Fruit fly (Drosophila melanogaster) whole organism, wandering third instar larva: ENCODE measurements around the gene CG10562.

Experiments used
- CG9705 ChIP-seq: fragments of 200-800 bp; sonication (Bioruptor generic); optimal IDR thresholded peaks from 2 replicates; lab custom pipeline; 2018; ENCODE audit warnings: missing biosample characterization, mild to moderate bottlenecking, missing genetic modification characterization
- CrebA ChIP-seq: fragments of 200-800 bp; sonication (Bioruptor generic); optimal IDR thresholded peaks from 2 replicates; lab custom pipeline; 2016; ENCODE audit warnings: missing biosample characterization, mild to moderate bottlenecking, missing genetic modification characterization, borderline replicate concordance
- Dif ChIP-seq: fragments of 200-275, 200-300 bp; sonication (Bioruptor generic); optimal IDR thresholded peaks from 2 replicates; lab custom pipeline; 2018; ENCODE audit warnings: missing biosample characterization, missing genetic modification characterization; ENCODE audit not compliant: partially characterized antibody
- HLH106 ChIP-seq: fragments of 200-800 bp; optimal IDR thresholded peaks from 3 replicates; lab custom pipeline; 2019; ENCODE audit warnings: missing biosample characterization, mild to moderate bottlenecking, missing genetic modification characterization, moderate library complexity
- Hnf4 ChIP-seq: fragments of 200-800 bp; sonication (Bioruptor generic); optimal IDR thresholded peaks from 2 replicates; lab custom pipeline; 2016; ENCODE audit warnings: missing biosample characterization, mild to moderate bottlenecking, missing genetic modification characterization
- Hr83 ChIP-seq: fragments of 200-300 bp; sonication (Bioruptor generic); optimal IDR thresholded peaks from 2 replicates; lab custom pipeline; 2016; ENCODE audit warnings: missing biosample characterization, mild to moderate bottlenecking, missing genetic modification characterization, moderate library complexity; ENCODE audit not compliant: poor library complexity, severe bottlenecking
- Jra ChIP-seq: sonication (Bioruptor generic); optimal IDR thresholded peaks from 2 replicates; lab custom pipeline; 2016; ENCODE audit warnings: missing biosample characterization, missing genetic modification characterization
- OdsH ChIP-seq: fragments of 200-800 bp; sonication (Bioruptor generic); optimal IDR thresholded peaks from 2 replicates; lab custom pipeline; 2016; ENCODE audit warnings: missing biosample characterization, mild to moderate bottlenecking, missing genetic modification characterization
- Rel ChIP-seq, 2 experiments: fragments of 200-800 bp; sonication (Bioruptor generic) in 1 of 2; optimal IDR thresholded peaks; 2 replicates in 1 of 2; 3 replicates in 1 of 2; lab custom pipeline; 2016 to 2019; ENCODE audit warnings: mild to moderate bottlenecking in 2 of 2, missing biosample characterization in 2 of 2, missing genetic modification characterization in 2 of 2, moderate library complexity in 1 of 2
- Vsx2 ChIP-seq: fragments of 200-300, 225-300 bp; sonication (Bioruptor generic); optimal IDR thresholded peaks from 2 replicates; lab custom pipeline; 2018; ENCODE audit warnings: missing biosample characterization, missing genetic modification characterization; ENCODE audit not compliant: partially characterized antibody
- br ChIP-seq: fragments of 200-800 bp; sonication (Bioruptor generic); optimal IDR thresholded peaks from 2 replicates; lab custom pipeline; 2016; ENCODE audit warnings: missing biosample characterization, missing genetic modification characterization
- dl ChIP-seq, 2 experiments: fragments of 175-275, 200-275 bp in 1 of 2; fragments of 200-275 bp in 1 of 2; sonication (Bioruptor generic); optimal IDR thresholded peaks; lab custom pipeline; 2018; ENCODE audit warnings: mild to moderate bottlenecking in 2 of 2, missing biosample characterization in 2 of 2, missing genetic modification characterization in 2 of 2, moderate library complexity in 2 of 2; ENCODE audit not compliant: partially characterized antibody in 2 of 2, insufficient read depth in 1 of 2
- dsf ChIP-seq: sonication (Bioruptor generic); optimal IDR thresholded peaks from 2 replicates; lab custom pipeline; 2016; ENCODE audit warnings: missing biosample characterization, missing genetic modification characterization, borderline replicate concordance
- ey ChIP-seq: fragments of 200-800 bp; sonication (Bioruptor generic); optimal IDR thresholded peaks from 2 replicates; lab custom pipeline; 2016; ENCODE audit warnings: missing biosample characterization, missing genetic modification characterization
- foxo ChIP-seq, 2 experiments: fragments of 200-800 bp; sonication (Bioruptor generic); optimal IDR thresholded peaks; 2 replicates in 1 of 2; 3 replicates in 1 of 2; lab custom pipeline; 2016 to 2017; ENCODE audit warnings: missing biosample characterization in 2 of 2, missing genetic modification characterization in 2 of 2
- jim ChIP-seq: fragments of 175-275, 200-325 bp; sonication (Bioruptor generic); optimal IDR thresholded peaks from 2 replicates; lab custom pipeline; 2016; ENCODE audit warnings: missing biosample characterization, mild to moderate bottlenecking, missing genetic modification characterization
- lola ChIP-seq: fragments of >200 bp; optimal IDR thresholded peaks from 2 replicates; lab custom pipeline; 2017; ENCODE audit warnings: missing biosample characterization, missing genetic modification characterization
- psq ChIP-seq: fragments of 200-800 bp; sonication (Bioruptor generic); optimal IDR thresholded peaks from 3 replicates; lab custom pipeline; 2017; ENCODE audit warnings: missing biosample characterization, mild to moderate bottlenecking, missing genetic modification characterization, moderate library complexity
- sage ChIP-seq: fragments of 200-800 bp; sonication (Bioruptor generic); optimal IDR thresholded peaks from 2 replicates; lab custom pipeline; 2016; ENCODE audit warnings: missing biosample characterization, mild to moderate bottlenecking, missing genetic modification characterization
- sv ChIP-seq: fragments of 200-800 bp; sonication (Bioruptor generic); optimal IDR thresholded peaks from 3 replicates; lab custom pipeline; 2016; ENCODE audit warnings: missing biosample characterization, missing genetic modification characterization
- tai ChIP-seq: sonication (Bioruptor generic); optimal IDR thresholded peaks from 2 replicates; lab custom pipeline; 2016; ENCODE audit warnings: missing biosample characterization, missing genetic modification characterization

Gene CG10562

dm6 chr3R:25275276-25275675 lies 47.3 kb downstream of the CG10562 start:
- TF ChIP-seq Dif (no peak), sv (GFP tag; lab: Kevin White, UChicago) (no peak), ey (GFP tag; lab: Kevin White, UChicago) (no peak), lola (GFP tag; lab: Kevin White, UChicago) (no peak), Hr83 (GFP tag; lab: Kevin White, UChicago) (no peak), sage (no peak), Rel (GFP tag; optimal IDR thresholded peaks at IDR 0.05; lab: Kevin White, UChicago) (no peak), Rel (tag; optimal IDR thresholded peaks at IDR 0.05; lab: Kevin White, UChicago) (no peak), Hnf4 (no peak), jim (GFP tag; lab: Kevin White, UChicago) (no peak), CrebA (no peak), br (GFP tag; lab: Kevin White, UChicago) (no peak), Jra (no peak), psq (no peak), tai (GFP tag; lab: Kevin White, UChicago) (no peak)
- TF ChIP-seq, all 38 proteins: peak for 0

dm6 chr3R:25273537-25273936 lies 49.0 kb downstream of the CG10562 start, which contains the start of gene CG11878:
Gene CG11878, plus strand, starts transcription at chr3R:25273837.
- no peak for TF ChIP-seq jim (GFP tag; lab: Kevin White, UChicago)
- no peak for TF ChIP-seq CG9705
- no peak for TF ChIP-seq lola (GFP tag; lab: Kevin White, UChicago)
- TF ChIP-seq foxo (GFP tag; optimal IDR thresholded peaks at IDR 0.05; lab: Kevin White, UChicago), result no peak
- TF ChIP-seq dsf, result no peak
- no peak for TF ChIP-seq br (GFP tag; lab: Kevin White, UChicago)
- no peak for TF ChIP-seq tai (GFP tag; lab: Kevin White, UChicago)
- no peak for TF ChIP-seq Vsx2 (GFP tag; lab: Kevin White, UChicago)
- no peak for TF ChIP-seq OdsH (GFP tag; lab: Kevin White, UChicago)
- TF ChIP-seq Jra, result no peak
- no peak for TF ChIP-seq dl (GFP tag; optimal IDR thresholded peaks at IDR 0.05; lab: Kevin White, UChicago; ENCODE audit: insufficient read depth in 1 of 2, partially characterized antibody in 2 of 2)
- TF ChIP-seq HLH106 (tag; lab: Kevin White, UChicago), result no peak
- no peak for TF ChIP-seq sv (GFP tag; lab: Kevin White, UChicago)
- TF ChIP-seq psq, result no peak
- TF ChIP-seq CrebA, result no peak
